In the genomic region with DNA sequence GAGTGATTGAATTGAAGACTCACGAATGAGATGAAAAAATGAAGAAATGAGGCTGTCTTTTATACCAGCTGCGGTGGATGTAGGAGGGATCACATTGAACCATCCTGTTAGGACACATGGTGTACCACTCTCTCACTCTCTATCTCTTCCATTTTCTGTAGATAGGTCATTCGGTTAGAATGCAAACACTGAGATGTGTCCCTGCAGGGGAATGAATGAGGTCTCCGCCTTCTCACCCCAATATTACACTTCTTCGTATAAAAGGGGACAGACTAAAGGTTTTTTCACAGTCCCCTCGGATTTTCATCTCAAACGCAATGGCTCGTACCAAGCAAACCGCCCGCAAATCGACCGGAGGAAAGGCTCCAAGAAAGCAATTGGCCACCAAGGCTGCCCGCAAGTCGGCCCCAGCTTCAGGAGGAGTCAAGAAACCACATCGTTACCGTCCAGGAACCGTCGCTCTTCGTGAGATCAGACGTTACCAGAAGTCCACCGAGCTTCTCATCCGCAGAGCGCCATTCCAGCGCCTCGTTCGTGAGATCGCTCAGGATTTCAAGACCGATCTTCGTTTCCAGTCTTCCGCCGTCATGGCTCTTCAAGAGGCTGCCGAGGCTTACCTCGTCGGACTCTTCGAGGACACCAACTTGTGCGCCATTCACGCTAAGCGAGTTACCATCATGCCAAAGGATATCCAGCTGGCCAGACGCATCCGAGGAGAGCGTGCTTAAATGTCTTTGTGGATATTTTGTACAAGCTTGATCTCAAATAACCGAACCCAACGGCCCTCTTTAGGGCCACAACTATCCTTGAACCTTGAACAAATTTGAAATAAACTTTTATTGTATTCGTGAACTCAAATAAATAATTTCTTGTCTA, we compare ENCODE assay signal across 2 worm cellular contexts.
A peak's percentile ranks its signal among the peaks of the same experiment; 100 is the strongest.
TF ChIP-seq lines count a peak whose summit lies in the region.

A gene (plus strand): TSS at position 318 of the 876 bp plus-strand sequence.

TF ChIP-seq in whole organism, L1 larva, 84 proteins besides CTCF, POLR2A, EP300 and RAD21 (continued from another document):
- TF ChIP-seq lin-39 (tag; optimal IDR thresholded peaks at IDR 0.05; lab: Kevin White, UChicago) (peak; percentile 74), elt-3 (tag; optimal IDR thresholded peaks at IDR 0.05; lab: Kevin White, UChicago) (peak in 1 of 6 experiments; percentile 47), nhr-28 (tag; optimal IDR thresholded peaks at IDR 0.05; lab: Kevin White, UChicago) (no peak), lin-13 (GFP tag; optimal IDR thresholded peaks at IDR 0.05; lab: Kevin White, UChicago) (peak; percentile 55), F16B12.6 (tag; optimal IDR thresholded peaks at IDR 0.05; lab: Kevin White, UChicago) (no peak), nhr-85 (tag; lab: Kevin White, UChicago) (peak; percentile 81), tbx-2 (tag; optimal IDR thresholded peaks at IDR 0.05; lab: Kevin White, UChicago) (peak; percentile 38), grh-1 (GFP tag; IDR thresholded peaks at IDR 0.05; lab: Robert Waterston, UW) (peak; percentile 21; the same call in 1 of the 2 replicates), lin-14 (GFP tag; optimal IDR thresholded peaks at IDR 0.05; lab: Kevin White, UChicago) (peak; percentile 75), blmp-1 (tag; optimal IDR thresholded peaks at IDR 0.05; lab: Kevin White, UChicago) (peak; percentile 65), ztf-11 (tag; optimal IDR thresholded peaks at IDR 0.05; lab: Kevin White, UChicago) (peak; percentile 60 to 97), mep-1 (tag; optimal IDR thresholded peaks at IDR 0.05; lab: Kevin White, UChicago) (peak; percentile 80), fkh-4 (tag; optimal IDR thresholded peaks at IDR 0.05; lab: Kevin White, UChicago; ENCODE audit: borderline replicate concordance) (no peak), nhr-12 (tag; optimal IDR thresholded peaks at IDR 0.05; lab: Kevin White, UChicago) (no peak), pqm-1 (tag; optimal IDR thresholded peaks at IDR 0.05; lab: Kevin White, UChicago) (no peak), nhr-237 (tag; optimal IDR thresholded peaks at IDR 0.05; lab: Kevin White, UChicago) (no peak), nhr-47 (tag; optimal IDR thresholded peaks at IDR 0.05; lab: Kevin White, UChicago) (peak; percentile 62), snu-23 (GFP tag; optimal IDR thresholded peaks at IDR 0.05; lab: Kevin White, UChicago) (peak; percentile 68), skn-1 (tag; optimal IDR thresholded peaks at IDR 0.05; lab: Kevin White, UChicago) (no peak), lsy-2 (tag; optimal IDR thresholded peaks at IDR 0.05; lab: Kevin White, UChicago) (peak in 1 of 2 experiments; percentile 71), dpl-1 (GFP tag; optimal IDR thresholded peaks at IDR 0.05; lab: Kevin White, UChicago) (peak in 2 of 3 experiments; percentile 1 to 34), efl-1 (optimal IDR thresholded peaks at IDR 0.05; lab: Kevin White, UChicago) (peak; percentile 18 to 43), efl-1 (GFP tag; optimal IDR thresholded peaks at IDR 0.05 in 1 of 2; lab: Kevin White, UChicago) (peak in 1 of 2 experiments; percentile 89), nhr-71 (tag; optimal IDR thresholded peaks at IDR 0.05; lab: Kevin White, UChicago) (peak; percentile 69), Y116A8C.19 (tag; optimal IDR thresholded peaks at IDR 0.05; lab: Kevin White, UChicago; ENCODE audit: borderline replicate concordance) (no peak), rnt-1 (tag; optimal IDR thresholded peaks at IDR 0.05; lab: Kevin White, UChicago) (peak; percentile 58), nhr-90 (tag; optimal IDR thresholded peaks at IDR 0.05; lab: Kevin White, UChicago; ENCODE audit: poor library complexity) (peak; percentile 59), sptf-1 (tag; optimal IDR thresholded peaks at IDR 0.05; lab: Kevin White, UChicago) (no peak), fkh-8 (tag; optimal IDR thresholded peaks at IDR 0.05; lab: Kevin White, UChicago) (no peak), egl-27 (tag; optimal IDR thresholded peaks at IDR 0.05; lab: Kevin White, UChicago) (no peak), vab-15 (tag; optimal IDR thresholded peaks at IDR 0.05; lab: Kevin White, UChicago) (no peak)
TF ChIP-seq in whole organism, L1 larva: peak in this region for 28.

TF ChIP-seq in whole organism, L3 larva, 47 proteins besides CTCF, POLR2A, EP300 and RAD21 (continued from another document):
- TF ChIP-seq nhr-25 (tag; optimal IDR thresholded peaks at IDR 0.05; lab: Kevin White, UChicago), result peak; percentile 94
- TF ChIP-seq lin-39 (tag; optimal IDR thresholded peaks at IDR 0.05; lab: Kevin White, UChicago), result no peak
- peak; percentile 48 for TF ChIP-seq elt-1 (tag; optimal IDR thresholded peaks at IDR 0.05; lab: Kevin White, UChicago)
- no peak for TF ChIP-seq nhr-76 (tag; optimal IDR thresholded peaks at IDR 0.05; lab: Kevin White, UChicago)
- peak; percentile 26 for TF ChIP-seq nhr-43 (tag; optimal IDR thresholded peaks at IDR 0.05; lab: Kevin White, UChicago; ENCODE audit: poor library complexity, severe bottlenecking)
- TF ChIP-seq ceh-16 (tag; optimal IDR thresholded peaks at IDR 0.05; lab: Kevin White, UChicago), result no peak
